1 fruit fly cellular context compared by ENCODE assay signal in the genomic region with DNA sequence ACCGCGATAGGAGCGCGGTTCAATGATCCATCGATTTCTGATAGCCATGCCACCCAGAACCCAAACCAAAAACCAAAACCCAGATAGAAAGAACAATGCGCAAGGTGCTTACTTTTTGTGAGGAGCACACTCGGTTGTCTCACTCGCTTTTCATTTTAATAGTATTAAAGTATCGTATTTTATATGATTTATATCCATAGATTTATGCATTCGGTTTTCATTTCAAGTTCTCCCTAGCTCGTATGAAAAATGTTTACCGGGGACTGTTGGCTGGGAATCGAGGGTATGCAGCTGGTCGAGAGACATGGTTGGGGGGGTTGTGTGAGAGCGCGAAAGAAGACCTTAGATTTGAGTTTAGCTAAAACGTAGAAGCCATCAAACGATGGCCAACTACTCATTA.
TF ChIP-seq lines count a peak whose summit lies in the region.

No protein-coding gene starts in this region.

TF ChIP-seq in whole organism, embryonic, 481 proteins besides CTCF, POLR2A, EP300 and RAD21 (continued from another document and continues in another):
- TF ChIP-seq dan (GFP tag; IDR thresholded peaks at IDR 0.05; lab: Robert Waterston, UW) (no peak), CG2202 (tag; optimal IDR thresholded peaks at IDR 0.05; lab: Kevin White, UChicago) (no peak), cwo (GFP tag; optimal IDR thresholded peaks at IDR 0.05; lab: Kevin White, UChicago) (no peak), esg (GFP tag; conservative IDR thresholded peaks at IDR 0.05; lab: Robert Waterston, UW) (no peak; the same call in 1 of the 2 replicates), CG42726 (GFP tag; IDR thresholded peaks at IDR 0.05; lab: Robert Waterston, UW; ENCODE audit: partially characterized antibody) (no peak), GATAe (GFP tag; conservative IDR thresholded peaks at IDR 0.05; lab: Robert Waterston, UW) (no peak; the same call in 1 of the 2 replicates), CG16863 (GFP tag; optimal IDR thresholded peaks at IDR 0.05; lab: Kevin White, UChicago) (peak; percentile 16), cas (GFP tag; IDR thresholded peaks at IDR 0.05; lab: Robert Waterston, UW) (0 out of 2 replicates have a peak, but pooled peaks have one; percentile 34), Lim3 (GFP tag; IDR thresholded peaks at IDR 0.05; lab: Robert Waterston, UW) (no peak), CG30431 (GFP tag; optimal IDR thresholded peaks at IDR 0.05; lab: Kevin White, UChicago) (no peak), dysf (GFP tag; IDR thresholded peaks at IDR 0.05; lab: Robert Waterston, UW) (peak; percentile 69; the same call in 2 of the 3 replicates), gfzf (GFP tag; optimal IDR thresholded peaks at IDR 0.05; lab: Kevin White, UChicago) (no peak), CG1529 (GFP tag; optimal IDR thresholded peaks at IDR 0.05; lab: Kevin White, UChicago) (no peak), CG7786 (GFP tag; optimal IDR thresholded peaks at IDR 0.05; lab: Kevin White, UChicago) (no peak), fd102C (GFP tag; optimal IDR thresholded peaks at IDR 0.05; lab: Kevin White, UChicago) (no peak), sug (tag; optimal IDR thresholded peaks at IDR 0.05; lab: Kevin White, UChicago) (peak; percentile 17), wor (GFP tag; IDR thresholded peaks at IDR 0.05; lab: Robert Waterston, UW) (no peak), knrl (GFP tag; IDR thresholded peaks at IDR 0.05; lab: Robert Waterston, UW; ENCODE audit: partially characterized antibody) (no peak), CG8944 (GFP tag; optimal IDR thresholded peaks at IDR 0.05; lab: Kevin White, UChicago) (no peak), Mrtf (GFP tag; IDR thresholded peaks at IDR 0.05; lab: Robert Waterston, UW) (no peak), usp (GFP tag; optimal IDR thresholded peaks at IDR 0.05; lab: Kevin White, UChicago) (no peak), CG12236 (GFP tag; optimal IDR thresholded peaks at IDR 0.05; lab: Kevin White, UChicago) (no peak), CG2875 (GFP tag; optimal IDR thresholded peaks at IDR 0.05; lab: Kevin White, UChicago) (no peak), Fer2 (tag; optimal IDR thresholded peaks at IDR 0.05; lab: Kevin White, UChicago) (no peak), Bgb (GFP tag; IDR thresholded peaks at IDR 0.05; lab: Robert Waterston, UW; ENCODE audit: partially characterized antibody) (no peak), gsb (GFP tag; IDR thresholded peaks at IDR 0.05; lab: Robert Waterston, UW) (no peak), tx (GFP tag; optimal IDR thresholded peaks at IDR 0.05; lab: Kevin White, UChicago) (no peak), vfl (GFP tag; optimal IDR thresholded peaks at IDR 0.05; lab: Kevin White, UChicago) (no peak), scrt (GFP tag; optimal IDR thresholded peaks at IDR 0.05; lab: Kevin White, UChicago) (no peak), Ets97D (GFP tag; optimal IDR thresholded peaks at IDR 0.05; lab: Kevin White, UChicago) (no peak), Awh (GFP tag; IDR thresholded peaks at IDR 0.05; lab: Robert Waterston, UW) (no peak), B-H2 (GFP tag; optimal IDR thresholded peaks at IDR 0.05; lab: Kevin White, UChicago) (no peak), CG15011 (GFP tag; optimal IDR thresholded peaks at IDR 0.05; lab: Kevin White, UChicago) (no peak), CG10366 (GFP tag; IDR thresholded peaks at IDR 0.05; lab: Robert Waterston, UW) (peak; percentile 50), Poxn (GFP tag; IDR thresholded peaks at IDR 0.05; lab: Robert Waterston, UW) (no peak), MESR4 (GFP tag; optimal IDR thresholded peaks at IDR 0.05; lab: Kevin White, UChicago) (no peak), CG11560 (tag; IDR thresholded peaks at IDR 0.05; lab: Robert Waterston, UW) (0 out of 3 replicates have a peak, but pooled peaks have one; percentile 31), ERR (GFP tag; optimal IDR thresholded peaks at IDR 0.05; lab: Kevin White, UChicago) (no peak), PHDP (tag; optimal IDR thresholded peaks at IDR 0.05; lab: Kevin White, UChicago) (peak; percentile 23), CG8924 (tag; optimal IDR thresholded peaks at IDR 0.05; lab: Kevin White, UChicago) (no peak), NFAT (GFP tag; IDR thresholded peaks at IDR 0.05; lab: Robert Waterston, UW) (no peak), CG4820 (GFP tag; optimal IDR thresholded peaks at IDR 0.05; lab: Kevin White, UChicago) (peak; percentile 2), sr (GFP tag; IDR thresholded peaks at IDR 0.05; lab: Robert Waterston, UW) (no peak), bigmax (GFP tag; optimal IDR thresholded peaks at IDR 0.05; lab: Kevin White, UChicago) (no peak), shn (GFP tag; optimal IDR thresholded peaks at IDR 0.05; lab: Kevin White, UChicago) (no peak), CG9797 (GFP tag; optimal IDR thresholded peaks at IDR 0.05; lab: Kevin White, UChicago) (no peak), rib (GFP tag; IDR thresholded peaks at IDR 0.05; lab: Robert Waterston, UW) (no peak), CG34422 (GFP tag; IDR thresholded peaks at IDR 0.05; lab: Robert Waterston, UW) (no peak), CG10959 (GFP tag; IDR thresholded peaks at IDR 0.05; lab: Robert Waterston, UW) (no peak), bbx (GFP tag; IDR thresholded peaks at IDR 0.05; lab: Robert Waterston, UW; ENCODE audit: partially characterized antibody) (no peak), dati (GFP tag; IDR thresholded peaks at IDR 0.05; lab: Robert Waterston, UW) (no peak), CG16815 (GFP tag; optimal IDR thresholded peaks at IDR 0.05; lab: Kevin White, UChicago) (peak; percentile 9), CG31365 (tag; optimal IDR thresholded peaks at IDR 0.05; lab: Kevin White, UChicago) (no peak), Lhr (GFP tag; optimal IDR thresholded peaks at IDR 0.05; lab: Kevin White, UChicago) (no peak), CG12155 (GFP tag; optimal IDR thresholded peaks at IDR 0.05; lab: Kevin White, UChicago) (peak; percentile 21), CG17912 (GFP tag; optimal IDR thresholded peaks at IDR 0.05; lab: Kevin White, UChicago) (no peak), CG15696 (tag; optimal IDR thresholded peaks at IDR 0.05; lab: Kevin White, UChicago) (no peak), CG32532 (GFP tag; IDR thresholded peaks at IDR 0.05; lab: Robert Waterston, UW) (peak; percentile 51; the same call in 1 of the 2 replicates), gem (tag; optimal IDR thresholded peaks at IDR 0.05; lab: Kevin White, UChicago) (peak; percentile 59), Ets65A (GFP tag; lab: Kevin White, UChicago) (no peak), cato (GFP tag; optimal IDR thresholded peaks at IDR 0.05; lab: Kevin White, UChicago; ENCODE audit: borderline replicate concordance) (no peak), ato (GFP tag; IDR thresholded peaks at IDR 0.05; lab: Robert Waterston, UW; ENCODE audit: partially characterized antibody) (no peak), Adf1 (GFP tag; IDR thresholded peaks at IDR 0.05; lab: Robert Waterston, UW) (no peak), tap (tag; optimal IDR thresholded peaks at IDR 0.05; lab: Kevin White, UChicago) (no peak), Eip74EF (GFP tag; optimal IDR thresholded peaks at IDR 0.05; lab: Kevin White, UChicago) (no peak), CG11504 (tag; optimal IDR thresholded peaks at IDR 0.05; lab: Kevin White, UChicago) (peak; percentile 43), Doc3 (GFP tag; IDR thresholded peaks at IDR 0.05; lab: Robert Waterston, UW; ENCODE audit: partially characterized antibody) (no peak), NK7.1 (GFP tag; optimal IDR thresholded peaks at IDR 0.05; lab: Kevin White, UChicago) (no peak), ems (GFP tag; optimal IDR thresholded peaks at IDR 0.05; lab: Kevin White, UChicago) (peak; percentile 50), pb (GFP tag; optimal IDR thresholded peaks at IDR 0.05; lab: Kevin White, UChicago) (no peak), HmgD (GFP tag; optimal IDR thresholded peaks at IDR 0.05; lab: Kevin White, UChicago) (no peak), Dip3 (GFP tag; optimal IDR thresholded peaks at IDR 0.05; lab: Kevin White, UChicago) (no peak), Oli (tag; optimal IDR thresholded peaks at IDR 0.05; lab: Kevin White, UChicago) (peak; percentile 37), CG17361 (GFP tag; IDR thresholded peaks at IDR 0.05; lab: Robert Waterston, UW) (0 out of 3 replicates have a peak, but pooled peaks have one; percentile 41), emc (GFP tag; optimal IDR thresholded peaks at IDR 0.05; lab: Kevin White, UChicago) (no peak), Scr (GFP tag; IDR thresholded peaks at IDR 0.05; lab: Robert Waterston, UW; ENCODE audit: partially characterized antibody) (no peak), prd (optimal IDR thresholded peaks at IDR 0.05; lab: Kevin White, UChicago) (no peak), prd (GFP tag; IDR thresholded peaks at IDR 0.05; lab: Robert Waterston, UW) (peak; percentile 61), CG1233 (GFP tag; optimal IDR thresholded peaks at IDR 0.05; lab: Kevin White, UChicago) (peak; percentile 9), ind (GFP tag; optimal IDR thresholded peaks at IDR 0.05; lab: Kevin White, UChicago) (no peak), bowl (GFP tag; IDR thresholded peaks at IDR 0.05; lab: Robert Waterston, UW) (no peak), Ptx1 (GFP tag; IDR thresholded peaks at IDR 0.05; lab: Robert Waterston, UW) (peak; percentile 78), crp (GFP tag; optimal IDR thresholded peaks at IDR 0.05; lab: Kevin White, UChicago) (no peak), Mes4 (GFP tag; optimal IDR thresholded peaks at IDR 0.05; lab: Kevin White, UChicago) (no peak), Kr (GFP tag; optimal IDR thresholded peaks at IDR 0.05; lab: Kevin White, UChicago) (no peak), Bteb2 (GFP tag; optimal IDR thresholded peaks at IDR 0.05; lab: Kevin White, UChicago) (peak; percentile 12), gro (GFP tag; optimal IDR thresholded peaks at IDR 0.05; lab: Kevin White, UChicago) (no peak), CG18262 (tag; optimal IDR thresholded peaks at IDR 0.05; lab: Kevin White, UChicago) (peak; percentile 5), Camta (GFP tag; optimal IDR thresholded peaks at IDR 0.05; lab: Kevin White, UChicago) (no peak), CG9437 (GFP tag; optimal IDR thresholded peaks at IDR 0.05; lab: Kevin White, UChicago) (no peak), CG11398 (GFP tag; optimal IDR thresholded peaks at IDR 0.05; lab: Kevin White, UChicago) (no peak), tup (GFP tag; optimal IDR thresholded peaks at IDR 0.05; lab: Kevin White, UChicago) (no peak), CoRest (tag; optimal IDR thresholded peaks at IDR 0.05; lab: Kevin White, UChicago) (no peak), gce (GFP tag; IDR thresholded peaks at IDR 0.05; lab: Robert Waterston, UW) (0 out of 3 replicates have a peak, but pooled peaks have one; percentile 12), CG4360 (GFP tag; IDR thresholded peaks at IDR 0.05; lab: Robert Waterston, UW) (no peak), CG18476 (GFP tag; optimal IDR thresholded peaks at IDR 0.05; lab: Kevin White, UChicago) (peak; percentile 12), CG12071 (GFP tag; optimal IDR thresholded peaks at IDR 0.05; lab: Kevin White, UChicago) (no peak), ssp (GFP tag; IDR thresholded peaks at IDR 0.05; lab: Robert Waterston, UW) (peak; percentile 37; the same call in 1 of the 2 replicates), Side (GFP tag; optimal IDR thresholded peaks at IDR 0.05; lab: Kevin White, UChicago) (no peak), Ravus (GFP tag; IDR thresholded peaks at IDR 0.05; lab: Robert Waterston, UW) (no peak), E2f2 (GFP tag; IDR thresholded peaks at IDR 0.05; lab: Robert Waterston, UW) (peak; percentile 36; the same call in 1 of the 2 replicates), CG1602 (GFP tag; optimal IDR thresholded peaks at IDR 0.05; lab: Kevin White, UChicago) (no peak), stwl (tag; optimal IDR thresholded peaks at IDR 0.05; lab: Kevin White, UChicago) (no peak), row (GFP tag; IDR thresholded peaks at IDR 0.05; lab: Robert Waterston, UW) (peak; percentile 84), grau (tag; optimal IDR thresholded peaks at IDR 0.05; lab: Kevin White, UChicago) (peak; percentile 53), vvl (GFP tag; IDR thresholded peaks at IDR 0.05; lab: Robert Waterston, UW) (peak; percentile 42; the same call in 1 of the 2 replicates), CG3281 (GFP tag; optimal IDR thresholded peaks at IDR 0.05; lab: Kevin White, UChicago) (peak; percentile 4), Six4 (GFP tag; optimal IDR thresholded peaks at IDR 0.05; lab: Kevin White, UChicago) (no peak), MBD-R2 (GFP tag; IDR thresholded peaks at IDR 0.05; lab: Robert Waterston, UW) (no peak), dmrt11E (tag; optimal IDR thresholded peaks at IDR 0.05; lab: Kevin White, UChicago) (peak; percentile 17), ewg (GFP tag; optimal IDR thresholded peaks at IDR 0.05; lab: Kevin White, UChicago) (peak; percentile 14), pho (GFP tag; optimal IDR thresholded peaks at IDR 0.05; lab: Kevin White, UChicago) (no peak), CG15269 (tag; optimal IDR thresholded peaks at IDR 0.05; lab: Kevin White, UChicago) (peak; percentile 48), bcd (GFP tag; optimal IDR thresholded peaks at IDR 0.05; lab: Kevin White, UChicago) (peak; percentile 29), pfk (GFP tag; optimal IDR thresholded peaks at IDR 0.05; lab: Kevin White, UChicago) (no peak), lbe (GFP tag; optimal IDR thresholded peaks at IDR 0.05; lab: Kevin White, UChicago) (peak; percentile 61), Sox102F (GFP tag; optimal IDR thresholded peaks at IDR 0.05; lab: Kevin White, UChicago) (peak; percentile 66), Rx (GFP tag; IDR thresholded peaks at IDR 0.05; lab: Robert Waterston, UW) (no peak), ro (GFP tag; IDR thresholded peaks at IDR 0.05; lab: Robert Waterston, UW) (no peak), CG8359 (GFP tag; optimal IDR thresholded peaks at IDR 0.05; lab: Kevin White, UChicago; ENCODE audit: borderline replicate concordance) (no peak), Abd-B (GFP tag; optimal IDR thresholded peaks at IDR 0.05; lab: Kevin White, UChicago) (peak; percentile 27), jing (GFP tag; optimal IDR thresholded peaks at IDR 0.05; lab: Kevin White, UChicago) (no peak), CG4707 (GFP tag; optimal IDR thresholded peaks at IDR 0.05; lab: Kevin White, UChicago) (no peak), CG5245 (GFP tag; optimal IDR thresholded peaks at IDR 0.05; lab: Kevin White, UChicago) (no peak), sens-2 (GFP tag; IDR thresholded peaks at IDR 0.05; lab: Robert Waterston, UW) (no peak; the same call in 1 of the 2 replicates), bab2 (GFP tag; optimal IDR thresholded peaks at IDR 0.05; lab: Kevin White, UChicago) (peak; percentile 14), Aef1 (GFP tag; IDR thresholded peaks at IDR 0.05; lab: Robert Waterston, UW) (0 out of 3 replicates have a peak, but pooled peaks have one; percentile 17), Nf-YB (GFP tag; optimal IDR thresholded peaks at IDR 0.05; lab: Kevin White, UChicago) (no peak), CG2116 (GFP tag; optimal IDR thresholded peaks at IDR 0.05; lab: Kevin White, UChicago) (peak; percentile 4), CG12104 (GFP tag; optimal IDR thresholded peaks at IDR 0.05; lab: Kevin White, UChicago) (no peak)
